Fruit fly (Drosophila melanogaster): ENCODE measurements around the gene CG5382.

- TF ChIP-seq EcR (GFP tag; optimal IDR thresholded peaks at IDR 0.05), result no peak
- no peak for TF ChIP-seq pan (optimal IDR thresholded peaks at IDR 0.05)
- TF ChIP-seq usp (GFP tag; optimal IDR thresholded peaks at IDR 0.05), result no peak
Measured at dm6 chr3R:22397068-22397700, 31.4 kb upstream of the CG5382 start.
